Worm (Caenorhabditis elegans) whole organism, mixed stage, embryonic: ENCODE results near the gene idi-1.

Experiments
- unc-39 ChIP-seq: fragments of 150-350 bp; optimal IDR thresholded peaks from 2 replicates; lab custom pipeline; 2014; ENCODE audit warnings: missing biosample characterization, missing genetic modification characterization
- unc-62 ChIP-seq: fragments of 150-350 bp; optimal IDR thresholded peaks from 2 replicates; lab custom pipeline; 2014; ENCODE audit warnings: missing biosample characterization, missing genetic modification reagents, missing genetic modification characterization

- no peak for TF ChIP-seq unc-39 (tag; lab: Kevin White, UChicago)
- no peak for TF ChIP-seq unc-62
These were observed 48.7 kb upstream of the idi-1 start, which contains the start of gene K12H4.6 for ce11 chrIII:8042775-8043174.
